Worm (Caenorhabditis elegans) whole organism, L1 larva: ENCODE data around the gene srg-42.
A peak's percentile ranks its signal among the peaks of the same experiment; 100 is the strongest.

Experiments used
- C04F5.9 ChIP-seq: sonication (generic microtip); optimal IDR thresholded peaks from 2 replicates; lab custom pipeline; 2016; ENCODE audit warnings: missing genetic modification characterization, missing compliant biosample characterization
- C16A3.4 ChIP-seq: fragments of 150-350 bp; optimal IDR thresholded peaks from 2 replicates; lab custom pipeline; 2014; ENCODE audit warnings: missing biosample characterization, missing genetic modification characterization
- aha-1 ChIP-seq: fragments of 150-350 bp; optimal IDR thresholded peaks from 2 replicates; lab custom pipeline; 2014; ENCODE audit warnings: missing biosample characterization, missing genetic modification characterization
- alr-1 ChIP-seq: fragments of 200-800 bp; sonication (Bioruptor generic); optimal IDR thresholded peaks from 2 replicates; lab custom pipeline; 2018; ENCODE audit warnings: borderline replicate concordance, mild to moderate bottlenecking, missing genetic modification characterization, missing compliant biosample characterization
- aly-2 ChIP-seq: fragments of 150-350 bp; optimal IDR thresholded peaks from 2 replicates; lab custom pipeline; 2014; ENCODE audit warnings: missing biosample characterization, missing genetic modification characterization
- ama-1 ChIP-seq: fragments of 150-350 bp; optimal IDR thresholded peaks from 2 replicates; lab custom pipeline; 2014
- blmp-1 ChIP-seq: fragments of 150-350 bp; optimal IDR thresholded peaks from 2 replicates; lab custom pipeline; 2014; ENCODE audit warnings: missing biosample characterization, missing genetic modification characterization
- ceh-8 ChIP-seq: fragments of 200-800 bp; sonication (Bioruptor generic); optimal IDR thresholded peaks from 2 replicates; lab custom pipeline; 2018; ENCODE audit warnings: mild to moderate bottlenecking, missing genetic modification characterization, moderate library complexity, missing compliant biosample characterization
- ceh-82 ChIP-seq, 3 experiments: fragments of 150-350 bp in 1 of 3; sonication (generic microtip) in 2 of 3; optimal IDR thresholded peaks; 2 replicates each; lab custom pipeline; 2014 to 2017; ENCODE audit warnings: missing biosample characterization in 3 of 3, missing genetic modification characterization in 3 of 3
- dpl-1 ChIP-seq, 3 experiments: fragments of 150-350 bp in 2 of 3; sonication (generic microtip) in 1 of 3; optimal IDR thresholded peaks; 2 replicates each; lab custom pipeline; 2014 to 2017; ENCODE audit warnings: missing biosample characterization in 3 of 3, missing genetic modification characterization in 3 of 3, missing genetic modification reagents in 3 of 3
- dsc-1 ChIP-seq: sonication (generic microtip); optimal IDR thresholded peaks from 2 replicates; lab custom pipeline; 2016; ENCODE audit warnings: mild to moderate bottlenecking, missing genetic modification characterization, missing compliant biosample characterization
- efl-1 ChIP-seq, 4 experiments: fragments of 150-350 bp; optimal IDR thresholded peaks in 3 of 4; peaks in 1 of 4; 1 replicate in 1 of 4; 2 replicates in 3 of 4; lab custom pipeline; 2014; ENCODE audit warnings: missing biosample characterization in 2 of 4, missing genetic modification characterization in 2 of 4, missing genetic modification reagents in 2 of 4
- elt-2 ChIP-seq: sonication (generic microtip); optimal IDR thresholded peaks from 2 replicates; lab custom pipeline; 2016; ENCODE audit warnings: missing genetic modification characterization, mild to moderate bottlenecking, inconsistent platforms, missing compliant biosample characterization, missing genetic modification reagents
- elt-3 ChIP-seq, 6 experiments: fragments of 150-350 bp in 1 of 6; sonication (generic microtip); optimal IDR thresholded peaks; 2 replicates each; lab custom pipeline; 2017 to 2018; ENCODE audit warnings: missing biosample characterization in 6 of 6, missing genetic modification characterization in 6 of 6, inconsistent platforms in 1 of 6
- fkh-8 ChIP-seq: sonication (generic microtip); optimal IDR thresholded peaks from 2 replicates; lab custom pipeline; 2016; ENCODE audit warnings: mild to moderate bottlenecking, missing genetic modification characterization, missing compliant biosample characterization
- fos-1 ChIP-seq: fragments of 150-350 bp; optimal IDR thresholded peaks from 2 replicates; lab custom pipeline; 2014; ENCODE audit warnings: missing biosample characterization, missing genetic modification characterization
- hlh-4 ChIP-seq: sonication (generic microtip); optimal IDR thresholded peaks from 2 replicates; lab custom pipeline; 2016; ENCODE audit warnings: mild to moderate bottlenecking, missing genetic modification characterization, missing compliant biosample characterization
- lin-14 ChIP-seq: fragments of 200-800 bp; sonication (Bioruptor generic); optimal IDR thresholded peaks from 2 replicates; lab custom pipeline; 2018; ENCODE audit warnings: mild to moderate bottlenecking, missing genetic modification characterization, moderate library complexity, missing compliant biosample characterization
- lir-3 ChIP-seq: sonication (generic microtip); optimal IDR thresholded peaks from 2 replicates; lab custom pipeline; 2016; ENCODE audit warnings: mild to moderate bottlenecking, missing genetic modification characterization, moderate library complexity, missing compliant biosample characterization; ENCODE audit not compliant: poor library complexity
- mab-9 ChIP-seq: fragments of 200-800 bp; sonication (Bioruptor generic); IDR thresholded peaks from 2 replicates; pipeline ENCODE4 v1.3.6; 2022; ENCODE audit warnings: missing genetic modification reagents, missing genetic modification characterization, missing compliant biosample characterization
- mep-1 ChIP-seq: fragments of 150-350 bp; optimal IDR thresholded peaks from 2 replicates; lab custom pipeline; 2014; ENCODE audit warnings: missing biosample characterization, missing genetic modification characterization
- nhr-11 ChIP-seq: fragments of 150-350 bp; optimal IDR thresholded peaks from 2 replicates; lab custom pipeline; 2014; ENCODE audit warnings: missing biosample characterization, missing genetic modification characterization
- nhr-237 ChIP-seq: fragments of 150-350 bp; optimal IDR thresholded peaks from 2 replicates; lab custom pipeline; 2014; ENCODE audit warnings: missing biosample characterization, missing genetic modification characterization
- nhr-28 ChIP-seq: fragments of 150-350 bp; optimal IDR thresholded peaks from 2 replicates; lab custom pipeline; 2014; ENCODE audit warnings: missing biosample characterization, missing genetic modification characterization
- nhr-71 ChIP-seq: sonication (generic microtip); optimal IDR thresholded peaks from 2 replicates; lab custom pipeline; 2016; ENCODE audit warnings: mild to moderate bottlenecking, missing genetic modification characterization, moderate library complexity, missing compliant biosample characterization
- nhr-77 ChIP-seq: fragments of 150-350 bp; optimal IDR thresholded peaks from 2 replicates; lab custom pipeline; 2014; ENCODE audit warnings: missing biosample characterization, missing genetic modification characterization
- nhr-85 ChIP-seq: sonication (generic microtip); peaks from one replicate; lab custom pipeline; 2016; ENCODE audit warnings: missing genetic modification characterization, inconsistent platforms, missing compliant biosample characterization
- snu-23 ChIP-seq: sonication (generic microtip); optimal IDR thresholded peaks from 2 replicates; lab custom pipeline; 2016; ENCODE audit warnings: missing genetic modification characterization, missing compliant biosample characterization
- sox-4 ChIP-seq: sonication (generic microtip); optimal IDR thresholded peaks from 2 replicates; lab custom pipeline; 2016; ENCODE audit warnings: missing genetic modification characterization, missing compliant biosample characterization
- sptf-1 ChIP-seq: fragments of 150-350 bp; optimal IDR thresholded peaks from 2 replicates; lab custom pipeline; 2014; ENCODE audit warnings: missing biosample characterization, missing genetic modification characterization
- sup-37 ChIP-seq: fragments of 200-800 bp; sonication (Bioruptor generic); optimal IDR thresholded peaks from 2 replicates; lab custom pipeline; 2018; ENCODE audit warnings: mild to moderate bottlenecking, missing genetic modification characterization, missing compliant biosample characterization
- tbx-2 ChIP-seq: sonication (generic microtip); optimal IDR thresholded peaks from 2 replicates; lab custom pipeline; 2016; ENCODE audit warnings: missing genetic modification characterization, missing compliant biosample characterization
- unc-62 ChIP-seq: fragments of 150-350 bp; optimal IDR thresholded peaks from 2 replicates; lab custom pipeline; 2014; ENCODE audit warnings: missing biosample characterization, missing genetic modification reagents, missing genetic modification characterization
- vab-15 ChIP-seq: sonication (generic microtip); optimal IDR thresholded peaks from 2 replicates; lab custom pipeline; 2017; ENCODE audit warnings: missing genotype, mild to moderate bottlenecking, missing genetic modification characterization, missing compliant biosample characterization
- ztf-11 ChIP-seq, 2 experiments: sonication (generic microtip); optimal IDR thresholded peaks; 2 replicates each; lab custom pipeline; 2016 to 2017; ENCODE audit warnings: missing genetic modification characterization in 2 of 2, missing biosample characterization in 1 of 2, missing compliant biosample characterization in 1 of 2
- ztf-4 ChIP-seq: fragments of 150-350 bp; optimal IDR thresholded peaks from 2 replicates; lab custom pipeline; 2014; ENCODE audit warnings: missing biosample characterization, missing genetic modification characterization

Gene srg-42

ce11 chrV:11201826-11202565 lies 44.1 kb upstream of the srg-42 start, which contains the start of gene K10D6.4:
K10D6.4 (plus strand) TSS chrV:11201925.
- peak; percentile 17 for TF ChIP-seq nhr-71 (tag; lab: Kevin White, UChicago)
- no peak for TF ChIP-seq C16A3.4 (tag; lab: Kevin White, UChicago)
- TF ChIP-seq snu-23 (GFP tag; lab: Kevin White, UChicago): no peak
- no peak for TF ChIP-seq ama-1 (lab: Kevin White, UChicago)
- no peak for TF ChIP-seq ceh-8 (GFP tag; lab: Kevin White, UChicago)
- TF ChIP-seq ztf-4: no peak
- TF ChIP-seq aha-1 (tag; lab: Kevin White, UChicago): no peak
- no peak for TF ChIP-seq sup-37 (GFP tag; lab: Kevin White, UChicago)
- peak; percentile 99 for TF ChIP-seq hlh-4
- TF ChIP-seq efl-1 (optimal IDR thresholded peaks at IDR 0.05; lab: Kevin White, UChicago): no peak
- peak in 1 of 2 experiments; percentile 47 for TF ChIP-seq efl-1 (GFP tag; optimal IDR thresholded peaks at IDR 0.05 in 1 of 2; lab: Kevin White, UChicago)
- TF ChIP-seq nhr-11 (tag; lab: Kevin White, UChicago): no peak
- TF ChIP-seq mab-9 (GFP tag; lab: Robert Waterston, UW): no peak
- no peak for TF ChIP-seq dpl-1 (GFP tag; optimal IDR thresholded peaks at IDR 0.05; lab: Kevin White, UChicago)
- no peak for TF ChIP-seq nhr-28 (tag; lab: Kevin White, UChicago)
- TF ChIP-seq C04F5.9 (tag; lab: Kevin White, UChicago): no peak
- TF ChIP-seq aly-2 (tag; lab: Kevin White, UChicago): no peak
- peak; percentile 8 for TF ChIP-seq fkh-8 (tag; lab: Kevin White, UChicago)
- TF ChIP-seq mep-1 (tag; lab: Kevin White, UChicago): no peak
- TF ChIP-seq alr-1 (tag; lab: Kevin White, UChicago): no peak
- peak; percentile 50 for TF ChIP-seq elt-2 (tag; lab: Kevin White, UChicago)
- no peak for TF ChIP-seq vab-15
- TF ChIP-seq unc-62: no peak
- TF ChIP-seq lir-3 (tag; lab: Kevin White, UChicago): no peak
- TF ChIP-seq nhr-77 (tag; lab: Kevin White, UChicago): no peak

ce11 chrV:11200316-11200715 lies 42.5 kb upstream of the srg-42 start, which contains the start of gene K10D6.3:
K10D6.3 (plus strand) TSS chrV:11200616.
- TF ChIP-seq sptf-1 (tag; lab: Kevin White, UChicago) (no peak), unc-62 (no peak), nhr-85 (no peak), dsc-1 (tag; lab: Kevin White, UChicago) (no peak), lin-14 (no peak), ztf-11 (tag; optimal IDR thresholded peaks at IDR 0.05; lab: Kevin White, UChicago) (no peak), blmp-1 (tag; lab: Kevin White, UChicago) (no peak), hlh-4 (no peak), nhr-237 (tag; lab: Kevin White, UChicago) (no peak), fos-1 (tag; lab: Kevin White, UChicago) (no peak), ama-1 (lab: Kevin White, UChicago) (no peak), tbx-2 (tag; lab: Kevin White, UChicago) (no peak), alr-1 (tag; lab: Kevin White, UChicago) (no peak)

- TF ChIP-seq nhr-85 (peak; percentile 69), ceh-82 (tag; optimal IDR thresholded peaks at IDR 0.05; lab: Kevin White, UChicago) (peak in 1 of 3 experiments; percentile 2), elt-3 (tag; optimal IDR thresholded peaks at IDR 0.05; lab: Kevin White, UChicago) (no peak), sox-4 (tag; lab: Kevin White, UChicago) (no peak), lin-14 (peak; percentile 57), mep-1 (tag; lab: Kevin White, UChicago) (peak; percentile 35), efl-1 (optimal IDR thresholded peaks at IDR 0.05; lab: Kevin White, UChicago) (no peak), efl-1 (GFP tag; optimal IDR thresholded peaks at IDR 0.05 in 1 of 2; lab: Kevin White, UChicago) (peak in 1 of 2 experiments; percentile 84)
- TF ChIP-seq, all 84 proteins: peak for 5
Observed at ce11 chrV:11199497-11199896, 41.6 kb upstream of the srg-42 start.
